Worm (Caenorhabditis elegans): Measurements from ENCODE around the gene zip-9.

Gene zip-9

DNA sequence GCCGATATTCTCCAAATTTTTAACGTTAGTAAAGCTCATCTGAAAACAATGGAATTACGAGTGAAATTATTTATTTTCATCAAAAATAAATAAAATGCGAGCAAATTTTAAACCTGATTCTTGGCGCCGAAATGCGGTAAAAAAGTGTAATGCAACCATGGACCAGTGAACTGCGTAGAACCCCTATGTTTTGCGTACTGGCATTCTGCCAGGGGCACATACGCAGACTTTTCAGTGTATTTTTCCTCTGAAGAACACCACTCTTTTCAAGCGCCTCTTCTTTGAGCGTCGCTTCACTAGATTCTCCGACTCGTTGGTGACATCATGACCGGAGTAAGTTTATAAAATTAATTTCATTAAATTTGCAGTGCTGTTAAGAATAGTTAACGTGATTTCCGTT is 23.2 kb downstream of the zip-9 start, which contains the start of the genes ctf-4 and eef-1G (continued):
- TF ChIP-seq unc-130 (GFP tag; optimal IDR thresholded peaks at IDR 0.05) (peak; percentile 77), ceh-27 (GFP tag; optimal IDR thresholded peaks at IDR 0.05) (peak; percentile 93), nhr-80 (tag; optimal IDR thresholded peaks at IDR 0.05) (peak; percentile 97), let-607 (tag; optimal IDR thresholded peaks at IDR 0.05) (peak; percentile 91 to 94), egl-18 (GFP tag; IDR thresholded peaks at IDR 0.05) (0 out of 2 replicates have a peak, but pooled peaks have one; percentile 52), ceh-91 (GFP tag; IDR thresholded peaks at IDR 0.05) (peak; percentile 83), atf-7 (tag; optimal IDR thresholded peaks at IDR 0.05) (peak; percentile 83), F57A8.1 (GFP tag; optimal IDR thresholded peaks at IDR 0.05) (no peak), ceh-79 (tag; optimal IDR thresholded peaks at IDR 0.05) (no peak), die-1 (tag; optimal IDR thresholded peaks at IDR 0.05) (no peak), mcd-1 (GFP tag; IDR thresholded peaks at IDR 0.05) (peak; percentile 98), rpc-1 (optimal IDR thresholded peaks at IDR 0.05) (no peak), rpc-1 (tag; optimal IDR thresholded peaks at IDR 0.05) (no peak), akir-1 (GFP tag; optimal IDR thresholded peaks at IDR 0.05) (no peak), nhr-90 (tag; optimal IDR thresholded peaks at IDR 0.05) (peak; percentile 52), madf-10 (tag; optimal IDR thresholded peaks at IDR 0.05) (peak; percentile 69), snpc-3.4 (tag; optimal IDR thresholded peaks at IDR 0.05) (peak; percentile 93), unc-62 (GFP tag; optimal IDR thresholded peaks at IDR 0.05) (peak; percentile 40), dpl-1 (GFP tag; optimal IDR thresholded peaks at IDR 0.05) (peak; percentile 89), Y79H2A.3 (GFP tag; conservative IDR thresholded peaks at IDR 0.05) (no peak), sea-2 (GFP tag; IDR thresholded peaks at IDR 0.05) (no peak), bed-2 (GFP tag; IDR thresholded peaks at IDR 0.05) (no peak), mel-28 (tag; optimal IDR thresholded peaks at IDR 0.05; ENCODE audit: borderline replicate concordance) (no peak), ztf-26 (tag; optimal IDR thresholded peaks at IDR 0.05) (peak; percentile 77), efl-1 (GFP tag; optimal IDR thresholded peaks at IDR 0.05) (peak; percentile 90), hmg-1.2 (GFP tag; IDR thresholded peaks at IDR 0.05) (peak; percentile 99), snpc-1.3 (tag; optimal IDR thresholded peaks at IDR 0.05; ENCODE audit: insufficient read depth) (peak; percentile 88), hmg-20 (GFP tag; IDR thresholded peaks at IDR 0.05) (0 out of 2 replicates have a peak, but pooled peaks have one; percentile 49), bed-1 (GFP tag; IDR thresholded peaks at IDR 0.05) (no peak), him-1 (tag; optimal IDR thresholded peaks at IDR 0.05) (peak; percentile 8), ztf-25 (GFP tag; IDR thresholded peaks at IDR 0.05) (no peak), pha-4 (tag; optimal IDR thresholded peaks at IDR 0.05) (peak; percentile 87), F49E8.2 (tag; optimal IDR thresholded peaks at IDR 0.05; ENCODE audit: insufficient read depth) (peak; percentile 51), madf-8 (GFP tag; conservative IDR thresholded peaks at IDR 0.05) (peak; percentile 64), lin-40 (tag; optimal IDR thresholded peaks at IDR 0.05) (peak; percentile 94), lsy-27 (tag; optimal IDR thresholded peaks at IDR 0.05; ENCODE audit: borderline replicate concordance, insufficient read depth) (no peak), ets-4 (GFP tag; optimal IDR thresholded peaks at IDR 0.05) (peak; percentile 11), pbrm-1 (GFP tag; IDR thresholded peaks at IDR 0.05) (peak; percentile 91), lsl-1 (GFP tag; optimal IDR thresholded peaks at IDR 0.05) (peak; percentile 75), dpff-1 (tag; optimal IDR thresholded peaks at IDR 0.05) (no peak), let-526 (GFP tag; IDR thresholded peaks at IDR 0.05) (peak; percentile 87), T07F8.4 (tag; optimal IDR thresholded peaks at IDR 0.05) (peak; percentile 14), T26A5.8 (tag; optimal IDR thresholded peaks at IDR 0.05) (no peak), Y53F4B.3 (GFP tag; IDR thresholded peaks at IDR 0.05) (no peak), madf-6 (GFP tag; IDR thresholded peaks at IDR 0.05) (peak; percentile 91), rcor-1 (GFP tag; IDR thresholded peaks at IDR 0.05) (peak; percentile 94), repo-1 (tag; optimal IDR thresholded peaks at IDR 0.05) (peak; percentile 75), lag-1 (GFP tag; IDR thresholded peaks at IDR 0.05) (no peak), madf-3 (GFP tag; IDR thresholded peaks at IDR 0.05) (peak; percentile 90)

Data from whole organism, young adult.